Worm (Caenorhabditis elegans) whole organism, midembryonic: ENCODE data around the gene Y54F10AM.15.

Experiments
- T22C8.4 ChIP-seq: fragments of 200-800 bp; sonication (Bioruptor generic); IDR thresholded peaks from 2 replicates; pipeline ENCODE4 v1.3.6; 2022; ENCODE audit warnings: missing genetic modification characterization, missing compliant biosample characterization
- cog-1 ChIP-seq: sonication (generic microtip); optimal IDR thresholded peaks from 2 replicates; lab custom pipeline; 2016; ENCODE audit warnings: missing genetic modification characterization, missing compliant biosample characterization
- flt-1 ChIP-seq: fragments of 200-800 bp; sonication (Bioruptor generic); IDR thresholded peaks from 2 replicates; pipeline ENCODE4 v1.3.6; 2022; ENCODE audit warnings: missing genetic modification characterization, missing compliant biosample characterization
- klf-2 ChIP-seq: fragments of 200-800 bp; sonication (Bioruptor generic); conservative IDR thresholded peaks from 2 replicates; pipeline ENCODE4 v1.3.6; 2022; ENCODE audit warnings: missing genetic modification reagents, missing genetic modification characterization, missing compliant biosample characterization
- med-1 ChIP-seq: sonication (generic microtip); optimal IDR thresholded peaks from 2 replicates; lab custom pipeline; 2017; ENCODE audit warnings: missing genetic modification characterization, mild to moderate bottlenecking, missing compliant biosample characterization, antibody characterized with exemption, missing genetic modification reagents; ENCODE audit not compliant: insufficient read depth
- ref-1 ChIP-seq: fragments of 200-800 bp; sonication (Bioruptor generic); conservative IDR thresholded peaks from 2 replicates; pipeline ENCODE4 v1.3.6; 2022; ENCODE audit warnings: missing genetic modification reagents, missing genetic modification characterization, missing compliant biosample characterization
- tab-1 ChIP-seq: fragments of 200-800 bp; sonication (Bioruptor generic); IDR thresholded peaks from 2 replicates; pipeline ENCODE4 v1.3.6; 2022; ENCODE audit warnings: missing genetic modification characterization, missing compliant biosample characterization
- ztf-23 ChIP-seq: fragments of 200-800 bp; sonication (Bioruptor generic); IDR thresholded peaks from 2 replicates; pipeline ENCODE4 v1.3.6; 2022; ENCODE audit warnings: missing genetic modification reagents, missing genetic modification characterization, missing compliant biosample characterization
- ztf-29 ChIP-seq: fragments of 200-800 bp; sonication (Bioruptor generic); IDR thresholded peaks from 2 replicates; pipeline ENCODE4 v1.3.6; 2022; ENCODE audit warnings: missing genetic modification reagents, missing genetic modification characterization, missing compliant biosample characterization

Gene Y54F10AM.15

DNA sequence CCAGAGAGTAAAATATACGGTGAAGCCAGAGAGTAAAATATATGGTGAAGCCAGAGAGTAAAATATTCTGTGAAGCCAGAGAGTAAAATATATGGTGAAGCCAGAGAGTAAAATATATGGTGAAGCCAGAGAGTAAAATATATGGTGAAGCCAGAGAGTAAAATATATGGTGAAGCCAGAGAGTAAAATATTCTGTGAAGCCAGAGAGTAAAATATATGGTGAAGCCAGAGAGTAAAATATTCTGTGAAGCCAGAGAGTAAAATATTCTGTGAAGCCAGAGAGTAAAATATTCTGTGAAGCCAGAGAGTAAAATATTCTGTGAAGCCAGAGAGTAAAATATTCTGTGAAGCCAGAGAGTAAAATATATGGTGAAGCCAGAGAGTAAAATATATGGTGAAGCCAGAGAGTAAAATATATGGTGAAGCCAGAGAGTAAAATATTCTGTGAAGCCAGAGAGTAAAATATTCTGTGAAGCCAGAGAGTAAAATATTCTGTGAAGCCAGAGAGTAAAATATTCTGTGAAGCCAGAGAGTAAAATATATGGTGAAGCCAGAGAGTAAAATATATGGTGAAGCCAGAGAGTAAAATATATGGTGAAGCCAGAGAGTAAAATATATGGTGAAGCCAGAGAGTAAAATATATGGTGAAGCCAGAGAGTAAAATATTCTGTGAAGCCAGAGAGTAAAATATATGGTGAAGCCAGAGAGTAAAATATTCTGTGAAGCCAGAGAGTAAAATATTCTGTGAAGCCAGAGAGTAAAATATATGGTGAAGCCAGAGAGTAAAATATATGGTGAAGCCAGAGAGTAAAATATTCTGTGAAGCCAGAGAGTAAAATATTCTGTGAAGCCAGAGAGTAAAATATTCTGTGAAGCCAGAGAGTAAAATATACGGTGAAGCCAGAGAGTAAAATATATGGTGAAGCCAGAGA lies 30.9 kb downstream of the Y54F10AM.15 start:
- TF ChIP-seq klf-2 (GFP tag; lab: Robert Waterston, UW) (peak; percentile 97), tab-1 (GFP tag; lab: Robert Waterston, UW) (peak; percentile 90), T22C8.4 (peak; percentile 89), ref-1 (GFP tag; lab: Robert Waterston, UW) (peak; percentile 95), flt-1 (peak; percentile 97), ztf-23 (GFP tag; lab: Robert Waterston, UW) (peak; percentile 95), ztf-29 (GFP tag; lab: Robert Waterston, UW) (peak; percentile 99)

DNA sequence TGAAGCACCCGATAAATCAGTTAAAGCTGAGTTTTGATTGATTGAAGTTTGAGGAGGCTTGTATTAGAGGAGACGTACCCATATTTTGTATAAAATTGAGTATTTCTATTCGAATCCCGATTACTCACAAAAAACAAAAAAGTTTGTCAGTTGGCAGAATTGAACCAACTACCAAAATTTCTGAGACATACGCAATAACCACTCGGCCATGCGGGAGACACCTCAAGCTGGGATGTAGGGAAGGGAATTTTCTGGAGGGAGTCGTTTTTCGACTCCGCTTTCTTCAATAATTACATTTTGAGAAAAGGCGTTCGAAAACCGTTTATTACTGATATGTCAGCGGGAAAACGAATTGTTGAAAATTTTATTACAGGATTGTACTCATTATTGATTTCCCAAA lies 33.8 kb downstream of the Y54F10AM.15 start:
- TF ChIP-seq tab-1 (GFP tag; lab: Robert Waterston, UW), result 0 out of 2 replicates have a peak, but pooled peaks have one; percentile 37

DNA sequence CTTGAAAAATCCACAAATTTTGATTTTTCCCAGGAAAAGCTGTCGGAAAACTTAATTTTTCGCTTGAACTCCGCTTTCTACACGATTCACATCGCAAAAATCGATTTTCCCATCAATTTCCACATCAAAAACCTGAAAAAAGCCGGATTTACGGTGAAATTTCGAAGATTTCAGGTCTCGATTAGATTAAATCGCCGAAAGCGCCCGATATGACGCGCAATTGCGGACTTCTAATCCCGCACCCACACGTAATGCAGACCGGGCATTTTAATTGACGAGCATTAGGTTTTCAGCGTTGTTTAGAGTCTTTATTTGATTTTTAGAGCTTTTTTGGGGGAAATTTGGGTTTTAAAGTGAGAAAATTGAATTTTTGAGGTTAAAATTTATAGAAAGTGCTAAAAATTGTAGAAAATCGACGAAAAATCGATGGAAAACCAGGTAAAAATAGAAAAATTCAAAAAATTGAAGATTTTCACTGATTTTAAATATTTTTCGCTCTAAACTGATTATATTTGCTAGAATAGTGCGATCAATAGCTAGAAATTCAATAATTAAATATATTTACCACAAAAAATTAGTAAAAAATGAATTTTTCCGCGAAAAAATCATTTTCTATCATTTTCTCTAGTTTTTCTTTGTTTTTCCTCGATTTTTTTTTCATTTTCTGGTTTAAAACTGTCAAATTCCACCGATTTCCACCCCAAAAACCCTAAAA lies 41.3 kb downstream of the Y54F10AM.15 start, which contains the start of gene Y54F10AL.1:
TSS of gene Y54F10AL.1 (plus strand) at position 665 of the 715 bp plus-strand sequence.
- TF ChIP-seq ztf-23 (GFP tag; lab: Robert Waterston, UW) (no peak), cog-1 (tag; lab: Kevin White, UChicago) (no peak)

DNA sequence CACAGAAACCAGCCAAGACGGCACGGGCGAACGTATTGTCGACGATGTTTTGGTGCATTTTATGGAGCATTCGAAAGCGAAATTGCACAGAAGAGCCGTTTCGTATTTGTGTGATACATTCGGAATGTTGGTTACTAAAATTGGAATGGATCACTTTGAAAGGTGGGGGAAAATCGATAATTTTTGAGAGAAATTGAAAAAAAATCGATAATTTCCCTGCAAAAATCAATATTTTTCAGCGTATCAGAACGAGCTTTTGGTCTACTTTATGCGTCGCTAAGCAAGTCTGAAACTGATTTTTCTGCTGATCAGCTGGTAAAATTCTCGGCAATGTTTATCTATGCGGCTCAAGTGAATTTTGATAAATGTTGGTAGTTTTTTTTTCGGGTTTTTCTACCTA lies 45.7 kb downstream of the Y54F10AM.15 start:
- TF ChIP-seq klf-2 (GFP tag; lab: Robert Waterston, UW) (no peak), ztf-23 (GFP tag; lab: Robert Waterston, UW) (no peak), T22C8.4 (peak; percentile 73)

DNA sequence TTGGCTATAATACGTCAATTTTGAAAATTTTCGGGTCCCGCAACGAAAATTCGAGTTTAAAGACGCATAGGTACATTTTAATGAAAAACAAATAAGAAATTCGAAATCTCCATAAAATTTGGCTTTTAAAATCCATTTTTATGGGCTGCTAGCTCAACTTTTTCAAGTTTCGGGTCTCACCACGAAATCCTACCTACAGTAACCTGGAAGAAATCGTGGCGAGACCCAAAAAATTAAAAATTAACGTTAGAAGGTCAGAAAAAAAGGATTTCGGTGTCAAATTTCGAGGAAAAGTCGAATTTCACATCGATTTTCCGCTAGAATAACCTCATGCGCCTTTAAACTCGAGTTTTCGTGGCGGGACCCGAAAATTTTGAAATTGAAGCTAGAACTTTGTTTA lies 46.3 kb downstream of the Y54F10AM.15 start:
- TF ChIP-seq tab-1 (GFP tag; lab: Robert Waterston, UW) (no peak), ref-1 (GFP tag; lab: Robert Waterston, UW) (no peak), T22C8.4 (no peak), klf-2 (GFP tag; lab: Robert Waterston, UW) (no peak), ztf-23 (GFP tag; lab: Robert Waterston, UW) (no peak), cog-1 (tag; lab: Kevin White, UChicago) (no peak), flt-1 (no peak), med-1 (GFP tag; lab: Kevin White, UChicago) (no peak), ztf-29 (GFP tag; lab: Robert Waterston, UW) (no peak)
